Fruit fly (Drosophila melanogaster) whole organism, embryonic: Measurements from ENCODE around the gene CG13285.

Source experiments
- CG12236 ChIP-seq: fragments of 200-800 bp; sonication (Bioruptor generic); optimal IDR thresholded peaks from 2 replicates; lab custom pipeline; 2016; ENCODE audit warnings: missing biosample characterization, missing genetic modification characterization
- CG14710 ChIP-seq: fragments of 200-800 bp; sonication (Bioruptor generic); optimal IDR thresholded peaks from 3 replicates; lab custom pipeline; 2019; ENCODE audit warnings: missing biosample characterization, mild to moderate bottlenecking, missing genetic modification characterization, moderate library complexity
- CG17612 ChIP-seq: fragments of 200-800 bp; sonication (Bioruptor generic); IDR thresholded peaks from 2 replicates; pipeline ENCODE4 v1.3.6; 2022; ENCODE audit warnings: missing biosample characterization, missing genetic modification characterization
- CG3163 ChIP-seq: fragments of 200-800 bp; sonication (Bioruptor generic); optimal IDR thresholded peaks from 3 replicates; lab custom pipeline; 2016; ENCODE audit warnings: missing biosample characterization, missing genetic modification characterization
- CG4328 ChIP-seq: fragments of 200-800 bp; sonication (Bioruptor generic); optimal IDR thresholded peaks from 3 replicates; lab custom pipeline; 2017; ENCODE audit warnings: missing biosample characterization, missing genetic modification reagents, missing genetic modification characterization
- CG43689 ChIP-seq: fragments of 200-800 bp; sonication (Bioruptor generic); IDR thresholded peaks from 2 replicates; pipeline ENCODE4 v1.3.6; 2022; ENCODE audit warnings: missing biosample characterization, missing genetic modification characterization
- CG8765 ChIP-seq: fragments of 200-800 bp; sonication (Bioruptor generic); IDR thresholded peaks from 2 replicates; pipeline ENCODE4 v1.3.6; 2022; ENCODE audit warnings: missing biosample characterization, missing genetic modification characterization
- CG9932 ChIP-seq: fragments of 200-800 bp; sonication (Bioruptor generic); IDR thresholded peaks from 2 replicates; pipeline ENCODE4 v1.3.6; 2022; ENCODE audit warnings: missing biosample characterization, missing genetic modification characterization
- Xrp1 ChIP-seq: fragments of 200-800 bp; sonication (Bioruptor generic); IDR thresholded peaks from 2 replicates; pipeline ENCODE4 v1.3.6; 2022; ENCODE audit warnings: missing biosample characterization, missing genetic modification characterization
- amos ChIP-seq: fragments of 200-800 bp; sonication (Bioruptor generic); IDR thresholded peaks from 2 replicates; pipeline ENCODE4 v1.3.6; 2022; ENCODE audit warnings: missing biosample characterization, missing genetic modification characterization; ENCODE audit not compliant: partially characterized antibody
- pb ChIP-seq: fragments of 200-800 bp; sonication (Bioruptor generic); optimal IDR thresholded peaks from 3 replicates; lab custom pipeline; 2016; ENCODE audit warnings: missing biosample characterization, missing genetic modification characterization

DNA sequence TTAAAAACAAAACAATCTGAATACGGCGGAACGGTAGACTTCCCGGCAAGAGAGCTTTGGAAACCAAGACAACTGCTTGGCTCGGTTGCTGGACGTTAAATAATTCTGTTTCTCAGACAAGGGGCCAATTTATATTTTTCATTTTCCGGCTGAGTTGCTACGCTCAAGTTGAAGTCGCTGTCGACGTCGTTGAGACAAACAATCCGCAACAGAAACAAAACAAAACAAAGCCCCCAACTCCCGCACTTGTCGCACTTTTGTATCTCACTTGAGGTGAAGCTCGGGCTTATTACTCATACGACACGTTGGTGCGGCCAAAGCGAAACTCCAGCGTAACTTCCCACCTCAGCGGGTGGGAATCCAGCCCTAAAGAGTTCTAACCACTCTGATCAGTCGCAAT, at the start of gene CG13285:
- no peak for TF ChIP-seq amos (GFP tag; lab: Robert Waterston, UW)
- no peak for TF ChIP-seq CG8765 (GFP tag; lab: Robert Waterston, UW)
- no peak for TF ChIP-seq CG3163 (GFP tag; lab: Kevin White, UChicago)
- TF ChIP-seq pb, result no peak
- no peak for TF ChIP-seq CG9932 (GFP tag; lab: Robert Waterston, UW)
- no peak for TF ChIP-seq CG43689
- TF ChIP-seq CG17612, result no peak
- TF ChIP-seq CG14710 (tag; lab: Kevin White, UChicago), result no peak
- TF ChIP-seq CG4328 (GFP tag; lab: Kevin White, UChicago), result no peak
- no peak for TF ChIP-seq CG12236 (GFP tag; lab: Kevin White, UChicago)
- TF ChIP-seq Xrp1 (GFP tag; lab: Robert Waterston, UW), result no peak
